Worm (Caenorhabditis elegans) whole organism, L2 larva: ENCODE data around the gene F57F5.3.

Experiments
- C34F6.9 ChIP-seq: fragments of 150-350 bp; optimal IDR thresholded peaks from 2 replicates; lab custom pipeline; 2014; ENCODE audit warnings: missing biosample characterization, missing genetic modification characterization
- F13H6.1 ChIP-seq: sonication (generic microtip); optimal IDR thresholded peaks from 2 replicates; lab custom pipeline; 2016; ENCODE audit warnings: missing genetic modification characterization, missing compliant biosample characterization
- R02D3.7 ChIP-seq: fragments of 150-350 bp; optimal IDR thresholded peaks from 2 replicates; lab custom pipeline; 2014; ENCODE audit warnings: missing biosample characterization, missing genetic modification characterization
- alr-1 ChIP-seq: fragments of 150-350 bp; optimal IDR thresholded peaks from 2 replicates; lab custom pipeline; 2014; ENCODE audit warnings: missing biosample characterization, missing genetic modification characterization
- aly-2 ChIP-seq: fragments of 150-350 bp; optimal IDR thresholded peaks from 2 replicates; lab custom pipeline; 2014; ENCODE audit warnings: missing biosample characterization, missing genetic modification characterization
- ama-1 ChIP-seq: fragments of 150-350 bp; optimal IDR thresholded peaks from 2 replicates; lab custom pipeline; 2018; ENCODE audit warnings: inconsistent platforms
- blmp-1 ChIP-seq: sonication (generic microtip); optimal IDR thresholded peaks from 2 replicates; lab custom pipeline; 2017; ENCODE audit warnings: missing genetic modification characterization, mild to moderate bottlenecking, missing compliant biosample characterization, antibody characterized with exemption, moderate library complexity; ENCODE audit not compliant: insufficient read depth
- ceh-16 ChIP-seq: fragments of 150-350 bp; optimal IDR thresholded peaks from 2 replicates; lab custom pipeline; 2014; ENCODE audit warnings: missing biosample characterization, missing genetic modification characterization
- crh-2 ChIP-seq: sonication (generic microtip); optimal IDR thresholded peaks from 2 replicates; lab custom pipeline; 2017; ENCODE audit warnings: missing biosample characterization, missing genetic modification characterization
- dmd-4 ChIP-seq: sonication (generic microtip); optimal IDR thresholded peaks from 2 replicates; lab custom pipeline; 2017; ENCODE audit warnings: missing biosample characterization, missing genetic modification characterization
- egl-27 ChIP-seq: sonication (generic microtip); optimal IDR thresholded peaks from 3 replicates; lab custom pipeline; 2017; ENCODE audit warnings: missing biosample characterization, missing genetic modification reagents, missing genetic modification characterization
- elt-1 ChIP-seq: fragments of 150-350 bp; optimal IDR thresholded peaks from 2 replicates; lab custom pipeline; 2014; ENCODE audit warnings: missing biosample characterization, missing genetic modification characterization
- elt-3 ChIP-seq: sonication (generic microtip); optimal IDR thresholded peaks from 2 replicates; lab custom pipeline; 2017; ENCODE audit warnings: missing biosample characterization, missing genetic modification characterization
- fos-1 ChIP-seq: fragments of 150-350 bp; optimal IDR thresholded peaks from 2 replicates; lab custom pipeline; 2014; ENCODE audit warnings: missing biosample characterization, missing genetic modification characterization
- gmeb-1 ChIP-seq: fragments of 150-350 bp; optimal IDR thresholded peaks from 2 replicates; lab custom pipeline; 2014; ENCODE audit warnings: missing biosample characterization, missing genetic modification characterization
- lin-11 ChIP-seq: fragments of 150-350 bp; sonication (generic microtip); optimal IDR thresholded peaks from 2 replicates; lab custom pipeline; 2014; ENCODE audit warnings: missing biosample characterization, missing genetic modification characterization, inconsistent platforms, mixed read lengths
- lin-39 ChIP-seq: fragments of 150-350 bp; optimal IDR thresholded peaks from 2 replicates; lab custom pipeline; 2014; ENCODE audit warnings: missing biosample characterization, missing genetic modification reagents, missing genetic modification characterization
- lsy-2 ChIP-seq, 2 experiments: fragments of 150-350 bp in 1 of 2; sonication (generic microtip) in 1 of 2; optimal IDR thresholded peaks; 2 replicates each; lab custom pipeline; 2014 to 2017; ENCODE audit warnings: missing biosample characterization in 2 of 2, missing genetic modification characterization in 2 of 2
- mbf-1 ChIP-seq: sonication (generic microtip); optimal IDR thresholded peaks from 2 replicates; lab custom pipeline; 2017; ENCODE audit warnings: missing biosample characterization, missing genetic modification characterization
- mdl-1 ChIP-seq, 2 experiments: fragments of 150-350 bp in 1 of 2; sonication (generic microtip) in 1 of 2; optimal IDR thresholded peaks; 2 replicates each; lab custom pipeline; 2017; ENCODE audit warnings: missing biosample characterization in 2 of 2, missing genetic modification characterization in 2 of 2
- nhr-11 ChIP-seq: fragments of 150-350 bp; optimal IDR thresholded peaks from 2 replicates; lab custom pipeline; 2014; ENCODE audit warnings: missing biosample characterization, missing genetic modification characterization
- nhr-12 ChIP-seq: fragments of 150-350 bp; optimal IDR thresholded peaks from 2 replicates; lab custom pipeline; 2014; ENCODE audit warnings: missing biosample characterization, missing genetic modification characterization
- nhr-129 ChIP-seq: fragments of 150-350 bp; optimal IDR thresholded peaks from 2 replicates; lab custom pipeline; 2014; ENCODE audit warnings: missing biosample characterization, missing genetic modification characterization
- nhr-21 ChIP-seq: fragments of 150-350 bp; optimal IDR thresholded peaks from 2 replicates; lab custom pipeline; 2014; ENCODE audit warnings: missing biosample characterization, missing genetic modification characterization
- nhr-23 ChIP-seq: fragments of 150-350 bp; optimal IDR thresholded peaks from 2 replicates; lab custom pipeline; 2014; ENCODE audit warnings: missing biosample characterization, missing genetic modification reagents, missing genetic modification characterization
- nhr-237 ChIP-seq: fragments of 150-350 bp; optimal IDR thresholded peaks from 2 replicates; lab custom pipeline; 2014; ENCODE audit warnings: missing biosample characterization, missing genetic modification characterization
- nhr-25 ChIP-seq: fragments of 150-350 bp; sonication (generic microtip); optimal IDR thresholded peaks from 3 replicates; lab custom pipeline; 2014; ENCODE audit warnings: missing biosample characterization, missing genetic modification characterization
- nhr-6 ChIP-seq: fragments of 150-350 bp; optimal IDR thresholded peaks from 2 replicates; lab custom pipeline; 2014; ENCODE audit warnings: missing biosample characterization, missing genetic modification characterization
- peb-1 ChIP-seq: fragments of 150-350 bp; optimal IDR thresholded peaks from 2 replicates; lab custom pipeline; 2014; ENCODE audit warnings: missing biosample characterization, missing genetic modification characterization
- sma-3 ChIP-seq: sonication (generic microtip); optimal IDR thresholded peaks from 2 replicates; lab custom pipeline; 2016; ENCODE audit warnings: missing genetic modification reagents, missing genetic modification characterization, missing compliant biosample characterization
- sma-9 ChIP-seq, 2 experiments: fragments of 150-350 bp in 1 of 2; sonication (generic microtip) in 1 of 2; optimal IDR thresholded peaks; 2 replicates each; lab custom pipeline; 2014 to 2016; ENCODE audit warnings: missing genetic modification characterization in 2 of 2, mild to moderate bottlenecking in 1 of 2, missing biosample characterization in 1 of 2, missing compliant biosample characterization in 1 of 2, missing genetic modification reagents in 1 of 2, moderate library complexity in 1 of 2
- snpc-4 ChIP-seq: fragments of 150-350 bp; optimal IDR thresholded peaks from 2 replicates; lab custom pipeline; 2014; ENCODE audit warnings: missing biosample characterization, missing genetic modification characterization
- unc-39 ChIP-seq: fragments of 150-350 bp; optimal IDR thresholded peaks from 2 replicates; lab custom pipeline; 2014; ENCODE audit warnings: missing biosample characterization, missing genetic modification characterization
- zag-1 ChIP-seq: fragments of 150-350 bp; optimal IDR thresholded peaks from 2 replicates; lab custom pipeline; 2014; ENCODE audit warnings: missing biosample characterization, missing genetic modification characterization
- ztf-4 ChIP-seq: fragments of 150-350 bp; optimal IDR thresholded peaks from 2 replicates; lab custom pipeline; 2014; ENCODE audit warnings: missing biosample characterization, missing genetic modification characterization

Gene F57F5.3

ce11 chrV:12006495-12006894, at the start of gene F57F5.3:
F57F5.3 (minus strand) TSS chrV:12006595.
- TF ChIP-seq lin-39 (tag; lab: Kevin White, UChicago) (no peak), C34F6.9 (no peak), nhr-237 (tag; lab: Kevin White, UChicago) (no peak), unc-39 (tag; lab: Kevin White, UChicago) (no peak), nhr-12 (tag; lab: Kevin White, UChicago) (no peak), zag-1 (tag; lab: Kevin White, UChicago) (no peak), lsy-2 (tag; optimal IDR thresholded peaks at IDR 0.05; lab: Kevin White, UChicago) (no peak), F13H6.1 (tag; lab: Kevin White, UChicago) (no peak), nhr-129 (tag; lab: Kevin White, UChicago) (no peak), sma-9 (GFP tag; optimal IDR thresholded peaks at IDR 0.05; lab: Kevin White, UChicago) (no peak), sma-9 (tag; optimal IDR thresholded peaks at IDR 0.05; lab: Kevin White, UChicago) (no peak), ama-1 (lab: Kevin White, UChicago) (no peak)

ce11 chrV:12053598-12053997, 47.2 kb upstream of the F57F5.3 start, which contains the start of gene F10C2.7:
F10C2.7 (plus strand) TSS chrV:12053898.
- TF ChIP-seq lsy-2 (tag; optimal IDR thresholded peaks at IDR 0.05; lab: Kevin White, UChicago) (no peak), C34F6.9 (no peak), mdl-1 (tag; optimal IDR thresholded peaks at IDR 0.05; lab: Kevin White, UChicago) (no peak), lin-39 (tag; lab: Kevin White, UChicago) (no peak), ceh-16 (tag; lab: Kevin White, UChicago) (no peak), crh-2 (tag; lab: Kevin White, UChicago) (no peak), nhr-11 (tag; lab: Kevin White, UChicago) (no peak), nhr-6 (tag; lab: Kevin White, UChicago) (no peak), nhr-21 (tag; lab: Kevin White, UChicago) (no peak), egl-27 (tag; lab: Kevin White, UChicago) (no peak), fos-1 (tag; lab: Kevin White, UChicago) (no peak), R02D3.7 (tag; lab: Kevin White, UChicago) (no peak), elt-3 (tag; lab: Kevin White, UChicago) (no peak), blmp-1 (tag; lab: Kevin White, UChicago) (no peak), alr-1 (no peak), dmd-4 (tag; lab: Kevin White, UChicago) (no peak), sma-9 (GFP tag; optimal IDR thresholded peaks at IDR 0.05; lab: Kevin White, UChicago) (no peak), sma-9 (tag; optimal IDR thresholded peaks at IDR 0.05; lab: Kevin White, UChicago) (no peak), lin-11 (tag; lab: Kevin White, UChicago) (no peak)

ce11 chrV:12048445-12048844, 42.0 kb upstream of the F57F5.3 start, which contains the start of gene dars-2:
dars-2 (plus strand) TSS chrV:12048745.
- TF ChIP-seq ama-1 (lab: Kevin White, UChicago) (no peak), gmeb-1 (no peak), nhr-23 (no peak), ztf-4 (tag; lab: Kevin White, UChicago) (no peak)

- TF ChIP-seq snpc-4: peak; percentile 57
- TF ChIP-seq nhr-6 (tag; lab: Kevin White, UChicago): no peak
Measured at ce11 chrV:12047735-12048134, 41.3 kb upstream of the F57F5.3 start.

ce11 chrV:12045132-12045531, 38.7 kb upstream of the F57F5.3 start, which contains the start of gene F10C2.5:
F10C2.5 (plus strand) TSS chrV:12045432.
- TF ChIP-seq peb-1 (no peak), nhr-21 (tag; lab: Kevin White, UChicago) (no peak), nhr-11 (tag; lab: Kevin White, UChicago) (no peak), F13H6.1 (tag; lab: Kevin White, UChicago) (no peak), dmd-4 (tag; lab: Kevin White, UChicago) (no peak), nhr-12 (tag; lab: Kevin White, UChicago) (no peak), nhr-129 (tag; lab: Kevin White, UChicago) (no peak), mbf-1 (tag; lab: Kevin White, UChicago) (no peak), aly-2 (tag; lab: Kevin White, UChicago) (no peak), elt-1 (tag; lab: Kevin White, UChicago) (no peak), alr-1 (no peak), snpc-4 (no peak), sma-3 (GFP tag; lab: Kevin White, UChicago) (no peak), unc-39 (tag; lab: Kevin White, UChicago) (no peak), ztf-4 (tag; lab: Kevin White, UChicago) (no peak), nhr-25 (tag; lab: Kevin White, UChicago) (no peak)
